Fruit fly (Drosophila melanogaster) whole organism, embryonic: ENCODE results near the gene Hel25E.

Experiments
- Awh ChIP-seq: fragments of 200-800 bp; sonication (Bioruptor generic); IDR thresholded peaks from 2 replicates; pipeline ENCODE4, ENCODE4 v1.3.6; 2022; ENCODE audit warnings: missing biosample characterization, missing genetic modification characterization
- B-H2 ChIP-seq: fragments of 200-800 bp; sonication (Bioruptor generic); optimal IDR thresholded peaks from 2 replicates; lab custom pipeline; 2018; ENCODE audit warnings: missing biosample characterization, mild to moderate bottlenecking, missing genetic modification characterization
- CG10543 ChIP-seq: fragments of 200-800 bp; sonication (Bioruptor generic); optimal IDR thresholded peaks from 3 replicates; lab custom pipeline; 2017; ENCODE audit warnings: missing biosample characterization, mild to moderate bottlenecking, missing genetic modification characterization, moderate library complexity
- CG10654 ChIP-seq: fragments of 200-800 bp; sonication (Bioruptor generic); optimal IDR thresholded peaks from 2 replicates; lab custom pipeline; 2016; ENCODE audit warnings: missing biosample characterization, missing genetic modification characterization
- CG11093 ChIP-seq: fragments of 200-800 bp; sonication (Bioruptor generic); IDR thresholded peaks from 3 replicates; pipeline ENCODE4 v1.3.6; 2022; ENCODE audit warnings: missing biosample characterization, missing genetic modification characterization
- CG11504 ChIP-seq: fragments of 200-800 bp; sonication (Bioruptor generic); optimal IDR thresholded peaks from 3 replicates; lab custom pipeline; 2019; ENCODE audit warnings: missing biosample characterization, mild to moderate bottlenecking, missing genetic modification characterization, moderate library complexity
- CG12391 ChIP-seq: fragments of 200-800 bp; sonication (Bioruptor generic); optimal IDR thresholded peaks from 3 replicates; lab custom pipeline; 2018; ENCODE audit warnings: missing biosample characterization, mild to moderate bottlenecking, missing genetic modification characterization, moderate library complexity
- CG12744 ChIP-seq: fragments of 200-800 bp; sonication (Bioruptor generic); optimal IDR thresholded peaks from 2 replicates; lab custom pipeline; 2016; ENCODE audit warnings: missing biosample characterization, missing genetic modification characterization
- CG12769 ChIP-seq: fragments of 200-800 bp; sonication (Bioruptor generic); optimal IDR thresholded peaks from 2 replicates; lab custom pipeline; 2019; ENCODE audit warnings: missing biosample characterization, mild to moderate bottlenecking, missing genetic modification characterization, moderate library complexity
- CG13296 ChIP-seq: fragments of 200-800 bp; sonication (Bioruptor generic); optimal IDR thresholded peaks from 3 replicates; lab custom pipeline; 2018; ENCODE audit warnings: missing biosample characterization, mild to moderate bottlenecking, missing genetic modification characterization
- CG14014 ChIP-seq: fragments of 200-800 bp; sonication (Bioruptor generic); IDR thresholded peaks from 2 replicates; pipeline ENCODE4 v1.3.6; 2022; ENCODE audit warnings: missing biosample characterization, missing genetic modification characterization
- CG14667 ChIP-seq: fragments of 200-800 bp; sonication (Bioruptor generic); IDR thresholded peaks from 2 replicates; pipeline ENCODE4 v1.3.6; 2022; ENCODE audit warnings: missing biosample characterization, missing genetic modification characterization
- CG1603 ChIP-seq: fragments of 200-800 bp; sonication (Bioruptor generic); optimal IDR thresholded peaks from 2 replicates; lab custom pipeline; 2019; ENCODE audit warnings: missing biosample characterization, mild to moderate bottlenecking, missing genetic modification characterization, moderate library complexity
- CG17612 ChIP-seq: fragments of 200-800 bp; sonication (Bioruptor generic); IDR thresholded peaks from 2 replicates; pipeline ENCODE4 v1.3.6; 2022; ENCODE audit warnings: missing biosample characterization, missing genetic modification characterization
- CG17829 ChIP-seq: fragments of 200-800 bp; optimal IDR thresholded peaks from 2 replicates; lab custom pipeline; 2019; ENCODE audit warnings: missing biosample characterization, mild to moderate bottlenecking, missing genetic modification characterization, moderate library complexity
- CG17912 ChIP-seq: fragments of 200-800 bp; sonication (Bioruptor generic); optimal IDR thresholded peaks from 2 replicates; lab custom pipeline; 2018; ENCODE audit warnings: missing biosample characterization, mild to moderate bottlenecking, missing genetic modification characterization
- CG2120 ChIP-seq: fragments of 200-800 bp; sonication (Bioruptor generic); optimal IDR thresholded peaks from 3 replicates; lab custom pipeline; 2016; ENCODE audit warnings: missing biosample characterization, missing genetic modification characterization
- CG4820 ChIP-seq: fragments of 200-800 bp; sonication (Bioruptor generic); optimal IDR thresholded peaks from 3 replicates; lab custom pipeline; 2016; ENCODE audit warnings: missing biosample characterization, missing genetic modification characterization
- CG5245 ChIP-seq: fragments of 200-800 bp; sonication (Bioruptor generic); optimal IDR thresholded peaks from 3 replicates; lab custom pipeline; 2016; ENCODE audit warnings: missing biosample characterization, missing genetic modification characterization
- CG8089 ChIP-seq: fragments of 200-800 bp; sonication (Bioruptor generic); optimal IDR thresholded peaks from 3 replicates; lab custom pipeline; 2016; ENCODE audit warnings: missing biosample characterization, missing genetic modification characterization
- CG8924 ChIP-seq: fragments of 200-800 bp; optimal IDR thresholded peaks from 3 replicates; lab custom pipeline; 2019; ENCODE audit warnings: missing biosample characterization, mild to moderate bottlenecking, missing genetic modification characterization, moderate library complexity
- CG9876 ChIP-seq: fragments of 200-800 bp; sonication (Bioruptor generic); optimal IDR thresholded peaks from 2 replicates; lab custom pipeline; 2016; ENCODE audit warnings: missing biosample characterization, missing genetic modification characterization
- Elba2 ChIP-seq: fragments of 200-800 bp; sonication (Bioruptor generic); optimal IDR thresholded peaks from 3 replicates; lab custom pipeline; 2016; ENCODE audit warnings: missing biosample characterization, missing genetic modification characterization
- Hr3 ChIP-seq: fragments of 200-800 bp; sonication (Bioruptor generic); optimal IDR thresholded peaks from 3 replicates; lab custom pipeline; 2016; ENCODE audit warnings: missing biosample characterization, missing genetic modification characterization
- Jarid2 ChIP-seq: fragments of 200-800 bp; sonication (Bioruptor generic); optimal IDR thresholded peaks from 3 replicates; lab custom pipeline; 2017; ENCODE audit warnings: mild to moderate bottlenecking, missing biosample characterization, missing genetic modification reagents, missing genetic modification characterization
- Oaz ChIP-seq: fragments of 200-800 bp; sonication (Bioruptor generic); IDR thresholded peaks from 2 replicates; pipeline ENCODE4 v1.3.6; 2022; ENCODE audit warnings: missing biosample characterization, missing genetic modification characterization
- abd-A ChIP-seq: fragments of 200-800 bp; sonication (Bioruptor generic); optimal IDR thresholded peaks from 3 replicates; lab custom pipeline; 2019; ENCODE audit warnings: missing biosample characterization, mild to moderate bottlenecking, missing genetic modification characterization, moderate library complexity
- bowl ChIP-seq: fragments of 200-800 bp; sonication (Bioruptor generic); IDR thresholded peaks from 2 replicates; pipeline ENCODE4 v1.3.6; 2022; ENCODE audit warnings: missing biosample characterization, missing genetic modification characterization
- corto ChIP-seq: fragments of 200-800 bp; sonication (Bioruptor generic); optimal IDR thresholded peaks from 2 replicates; lab custom pipeline; 2016; ENCODE audit warnings: missing biosample characterization, mild to moderate bottlenecking, missing genetic modification characterization, moderate library complexity
- dan ChIP-seq: fragments of 200-800 bp; sonication (Bioruptor generic); IDR thresholded peaks from 2 replicates; pipeline ENCODE4 v1.3.6; 2022; ENCODE audit warnings: missing biosample characterization, missing genetic modification characterization
- dimm ChIP-seq: fragments of 200-800 bp; sonication (Bioruptor generic); IDR thresholded peaks from 2 replicates; pipeline ENCODE4 v1.3.6; 2022; ENCODE audit warnings: missing biosample characterization, missing genetic modification characterization
- fu2 ChIP-seq: fragments of 200-800 bp; sonication (Bioruptor generic); optimal IDR thresholded peaks from 2 replicates; lab custom pipeline; 2016; ENCODE audit warnings: missing biosample characterization, missing genetic modification characterization
- gcm ChIP-seq: fragments of 200-800 bp; sonication (Bioruptor generic); optimal IDR thresholded peaks from 2 replicates; lab custom pipeline; 2019; ENCODE audit warnings: missing biosample characterization, mild to moderate bottlenecking, missing genetic modification characterization, moderate library complexity
- gem ChIP-seq: fragments of 200-800 bp; sonication (Bioruptor generic); optimal IDR thresholded peaks from 2 replicates; lab custom pipeline; 2019; ENCODE audit warnings: missing biosample characterization, mild to moderate bottlenecking, missing genetic modification characterization, moderate library complexity
- kay ChIP-seq: fragments of 200-800 bp; sonication (Bioruptor generic); optimal IDR thresholded peaks from 2 replicates; lab custom pipeline; 2016; ENCODE audit warnings: missing biosample characterization, missing genetic modification characterization
- lbe ChIP-seq: fragments of 200-800 bp; sonication (Bioruptor generic); optimal IDR thresholded peaks from 2 replicates; lab custom pipeline; 2016; ENCODE audit warnings: missing biosample characterization, mild to moderate bottlenecking, missing genetic modification characterization
- pho ChIP-seq: fragments of 200-800 bp; sonication (Bioruptor generic); optimal IDR thresholded peaks from 2 replicates; lab custom pipeline; 2016; ENCODE audit warnings: missing biosample characterization, missing genetic modification characterization
- sens ChIP-seq: fragments of 200-800 bp; sonication (Bioruptor generic); peaks from one replicate; lab custom pipeline; 2016; ENCODE audit warnings: missing biosample characterization, missing genetic modification characterization
- seq ChIP-seq: fragments of 200-800 bp; sonication (Bioruptor generic); IDR thresholded peaks from 2 replicates; pipeline ENCODE4 v1.3.6; 2022; ENCODE audit warnings: missing biosample characterization, missing genetic modification characterization
- slp2 ChIP-seq: fragments of 200-800 bp; sonication (Bioruptor generic); optimal IDR thresholded peaks from 2 replicates; lab custom pipeline; 2016; ENCODE audit warnings: missing biosample characterization, missing genetic modification characterization
- vvl ChIP-seq: fragments of 200-800 bp; sonication (Bioruptor generic); IDR thresholded peaks from 2 replicates; pipeline ENCODE4 v1.3.6; 2022; ENCODE audit warnings: missing biosample characterization, missing genetic modification characterization
- zen2 ChIP-seq: fragments of 200-800 bp; sonication (Bioruptor generic); IDR thresholded peaks from 3 replicates; pipeline ENCODE4 v1.3.6; 2022; ENCODE audit warnings: missing biosample characterization, missing genetic modification characterization; ENCODE audit not compliant: partially characterized antibody

Hel25E gene

DNA sequence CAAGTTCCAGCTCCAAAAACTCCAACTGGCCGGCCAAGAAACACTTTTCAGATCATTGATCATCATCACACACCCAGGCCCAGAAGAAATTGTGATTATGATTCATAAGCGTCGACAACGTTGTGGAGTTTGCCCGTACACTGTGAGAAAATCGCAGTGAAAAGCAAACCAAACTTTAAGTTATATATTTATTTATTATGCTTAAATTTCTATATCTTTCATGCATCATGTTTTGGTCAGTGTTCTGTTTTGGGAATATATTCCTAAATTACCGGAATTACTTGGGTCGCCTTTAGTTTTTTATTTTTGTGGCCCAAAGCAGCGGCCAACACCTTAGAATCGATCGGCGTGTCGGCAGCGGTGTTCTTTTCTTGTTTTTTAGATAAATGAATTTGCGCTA, 37.0 kb downstream of the Hel25E start (continued):
- TF ChIP-seq Oaz (GFP tag; lab: Robert Waterston, UW) (no peak), CG14014 (GFP tag; lab: Robert Waterston, UW) (no peak), fu2 (no peak), CG12391 (tag; lab: Kevin White, UChicago) (peak; percentile 0), CG8924 (tag; lab: Kevin White, UChicago) (no peak), kay (GFP tag; lab: Kevin White, UChicago) (no peak), CG17912 (GFP tag; lab: Kevin White, UChicago) (no peak)
- TF ChIP-seq, all 482 proteins: peak for 3

dm6 chr2L:5502868-5503267, 39.2 kb downstream of the Hel25E start:
- TF ChIP-seq Awh (GFP tag; lab: Robert Waterston, UW) (peak; percentile 61; the same call in 1 of the 2 replicates), CG9876 (GFP tag; lab: Kevin White, UChicago) (no peak), gcm (GFP tag; lab: Kevin White, UChicago) (no peak), CG8089 (GFP tag; lab: Kevin White, UChicago) (no peak), abd-A (tag; lab: Kevin White, UChicago) (peak; percentile 98), CG13296 (GFP tag; lab: Kevin White, UChicago) (no peak), CG12769 (tag; lab: Kevin White, UChicago) (peak; percentile 50)

DNA sequence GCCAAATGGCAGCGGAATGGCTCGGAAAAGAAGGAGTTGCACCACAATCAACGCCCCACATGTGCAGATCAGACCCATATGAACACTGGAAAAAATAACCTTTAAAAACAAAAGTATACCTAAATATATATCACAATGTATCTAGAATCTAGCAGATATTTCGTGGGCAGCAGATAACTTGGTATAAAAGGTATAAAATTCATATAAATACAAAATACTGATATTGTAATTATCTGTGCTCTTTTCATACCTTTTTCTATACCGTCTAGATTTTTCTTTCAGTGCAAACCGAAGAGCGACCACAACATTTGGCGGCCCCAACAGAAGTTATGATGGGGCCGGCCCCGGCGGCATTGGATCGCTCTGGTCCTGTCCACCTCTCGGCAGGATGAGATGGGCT, 40.8 kb downstream of the Hel25E start:
- TF ChIP-seq Jarid2: no peak
- 0 out of 2 replicates have a peak, but pooled peaks have one; percentile 7 for TF ChIP-seq CG14667 (GFP tag; lab: Robert Waterston, UW)
- no peak for TF ChIP-seq zen2 (GFP tag; lab: Robert Waterston, UW)
- no peak for TF ChIP-seq dan (GFP tag; lab: Robert Waterston, UW)
- TF ChIP-seq CG4820 (GFP tag; lab: Kevin White, UChicago): no peak
- TF ChIP-seq CG11504: no peak
- no peak for TF ChIP-seq CG2120 (GFP tag; lab: Kevin White, UChicago)
- no peak for TF ChIP-seq slp2 (GFP tag; lab: Kevin White, UChicago)
- no peak for TF ChIP-seq CG12744 (GFP tag; lab: Kevin White, UChicago)
- no peak for TF ChIP-seq CG11093 (GFP tag; lab: Robert Waterston, UW)
- no peak for TF ChIP-seq CG5245
- TF ChIP-seq CG17612 (GFP tag; lab: Robert Waterston, UW): no peak
- TF ChIP-seq CG10654 (GFP tag; lab: Kevin White, UChicago): no peak
- TF ChIP-seq dimm (GFP tag; lab: Robert Waterston, UW): no peak
- TF ChIP-seq CG17829 (tag; lab: Kevin White, UChicago): no peak
- TF ChIP-seq CG1603 (tag; lab: Kevin White, UChicago): peak; percentile 1
- TF ChIP-seq seq: no peak
- peak; percentile 65 for TF ChIP-seq sens (GFP tag; lab: Kevin White, UChicago)
- no peak for TF ChIP-seq pho (GFP tag; lab: Kevin White, UChicago)
- TF ChIP-seq gem (tag; lab: Kevin White, UChicago): peak; percentile 14
- TF ChIP-seq bowl (GFP tag; lab: Robert Waterston, UW): no peak
- no peak for TF ChIP-seq vvl (GFP tag; lab: Robert Waterston, UW)
- TF ChIP-seq Elba2 (GFP tag; lab: Kevin White, UChicago): no peak
- TF ChIP-seq Hr3: no peak
- peak; percentile 41 for TF ChIP-seq corto (GFP tag; lab: Kevin White, UChicago)
- TF ChIP-seq B-H2 (GFP tag; lab: Kevin White, UChicago): no peak
- TF ChIP-seq CG10543 (GFP tag; lab: Kevin White, UChicago): no peak
- peak; percentile 44 for TF ChIP-seq lbe
